Worm (Caenorhabditis elegans): ENCODE results near the gene dmsr-13.

DNA sequence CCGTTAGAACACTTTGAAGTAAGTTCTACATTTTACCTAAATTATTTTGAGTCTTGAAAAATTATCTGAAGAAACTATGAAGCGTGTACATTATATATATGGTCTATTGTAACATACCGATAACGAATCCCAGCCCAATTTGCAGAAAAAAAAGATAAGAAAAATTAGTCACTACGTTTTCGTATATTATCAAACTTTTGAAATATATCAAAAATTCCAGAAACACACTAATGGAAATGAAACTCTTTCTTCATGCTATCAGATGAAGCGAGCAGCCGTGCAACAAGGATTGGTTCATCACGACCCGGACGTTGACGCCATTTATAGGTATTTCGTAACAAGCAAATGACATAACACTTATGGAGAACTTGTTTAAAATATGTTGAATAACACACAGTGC, 7.8 kb downstream of the dmsr-13 start:
- no peak for TF ChIP-seq jun-1 (tag; optimal IDR thresholded peaks at IDR 0.05)
- TF ChIP-seq snpc-4 (tag; optimal IDR thresholded peaks at IDR 0.05), result no peak
- no peak for TF ChIP-seq aly-2 (tag; optimal IDR thresholded peaks at IDR 0.05)
- TF ChIP-seq nhr-77 (tag; optimal IDR thresholded peaks at IDR 0.05), result no peak
- no peak for TF ChIP-seq ZK546.5 (tag; optimal IDR thresholded peaks at IDR 0.05)
- TF ChIP-seq nhr-11 (tag; optimal IDR thresholded peaks at IDR 0.05), result no peak
- TF ChIP-seq elt-1 (tag; optimal IDR thresholded peaks at IDR 0.05), result no peak
- TF ChIP-seq nhr-76 (tag; optimal IDR thresholded peaks at IDR 0.05), result no peak
- TF ChIP-seq lin-39 (tag; optimal IDR thresholded peaks at IDR 0.05), result no peak
- TF ChIP-seq nfya-1 (tag; optimal IDR thresholded peaks at IDR 0.05; ENCODE audit: insufficient read depth), result no peak
